Fruit fly (Drosophila melanogaster) S2 (cell line): ENCODE measurements around the gene rk.

Experiments used
- CG8478 ChIP-seq: fragments of >200 bp; optimal IDR thresholded peaks from 2 replicates; lab custom pipeline; 2018
- CTCF ChIP-seq, 2 experiments: fragments of >200 bp; optimal IDR thresholded peaks; 2 replicates each; lab custom pipeline; 2018

- TF ChIP-seq CG8478 (lab: Kevin White, UChicago) (no peak), CTCF (optimal IDR thresholded peaks at IDR 0.05; lab: Kevin White, UChicago) (no peak)
Measured at dm6 chr2L:13957239-13957638, 43.8 kb downstream of the rk start, which contains the start of gene NimA.
